ENCODE assay signal across 5 fruit fly cellular contexts in the genomic region with DNA sequence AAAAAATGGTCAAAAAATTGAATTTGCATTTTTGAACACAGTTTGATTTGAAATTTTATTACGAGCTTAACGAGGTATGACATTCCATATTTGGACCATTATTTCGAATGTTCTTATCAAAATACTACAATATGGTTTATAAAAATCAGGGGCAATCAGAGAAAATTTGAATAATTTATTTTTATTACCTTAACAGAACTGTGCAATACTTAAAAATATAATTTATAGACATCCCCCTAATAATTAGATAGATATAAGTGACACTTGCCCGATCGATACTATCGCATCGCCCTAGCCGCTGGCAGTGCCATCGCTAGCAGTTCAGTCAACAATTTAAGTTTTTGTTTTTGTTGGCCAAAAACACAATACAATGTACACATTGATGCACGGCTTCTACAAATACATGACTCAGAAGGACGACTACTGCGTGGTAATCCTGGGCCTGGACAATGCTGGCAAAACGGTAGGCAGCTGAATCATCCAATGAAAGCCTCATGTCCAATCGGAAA.
TF ChIP-seq lines count a peak whose summit lies in the region.

A gene (plus strand): TSS at position 295 of the 509 bp plus-strand sequence.

- TF ChIP-seq CTCF in whole organism, embryonic (GFP tag; optimal IDR thresholded peaks at IDR 0.05; lab: Kevin White, UChicago), result no peak

TF ChIP-seq in whole organism, adult, 20 proteins besides CTCF, POLR2A, EP300 and RAD21 (continues in another document):
- TF ChIP-seq Crg-1 (GFP tag; optimal IDR thresholded peaks at IDR 0.05; lab: Kevin White, UChicago) (peak; percentile 25), CG5204 (GFP tag; optimal IDR thresholded peaks at IDR 0.05; lab: Kevin White, UChicago) (no peak), CG11617 (GFP tag; optimal IDR thresholded peaks at IDR 0.05; lab: Kevin White, UChicago) (peak; percentile 11), tj (GFP tag; optimal IDR thresholded peaks at IDR 0.05; lab: Kevin White, UChicago) (peak; percentile 22), CG33017 (tag; optimal IDR thresholded peaks at IDR 0.05; lab: Kevin White, UChicago) (no peak), CG1620 (GFP tag; optimal IDR thresholded peaks at IDR 0.05; lab: Kevin White, UChicago) (no peak), CG7045 (GFP tag; optimal IDR thresholded peaks at IDR 0.05; lab: Kevin White, UChicago) (no peak), CG14711 (tag; optimal IDR thresholded peaks at IDR 0.05; lab: Kevin White, UChicago) (peak; percentile 0), toe (GFP tag; optimal IDR thresholded peaks at IDR 0.05; lab: Kevin White, UChicago) (no peak), cnc (optimal IDR thresholded peaks at IDR 0.05; lab: Kevin White, UChicago) (no peak), kay (GFP tag; lab: Kevin White, UChicago; ENCODE audit: borderline replicate concordance) (no peak), pad (GFP tag; optimal IDR thresholded peaks at IDR 0.05; lab: Kevin White, UChicago) (peak; percentile 35), CG7101 (tag; optimal IDR thresholded peaks at IDR 0.05; lab: Kevin White, UChicago) (peak; percentile 49), Mnt (GFP tag; optimal IDR thresholded peaks at IDR 0.05; lab: Kevin White, UChicago) (no peak), cic (GFP tag; optimal IDR thresholded peaks at IDR 0.05; lab: Kevin White, UChicago) (no peak), ovo (GFP tag; optimal IDR thresholded peaks at IDR 0.05; lab: Kevin White, UChicago) (no peak), bab1 (GFP tag; optimal IDR thresholded peaks at IDR 0.05; lab: Kevin White, UChicago) (peak; percentile 24)

TF ChIP-seq in whole organism, embryonic, 481 proteins besides CTCF, POLR2A, EP300 and RAD21 (continues in another document):
- TF ChIP-seq kah (GFP tag; optimal IDR thresholded peaks at IDR 0.05; lab: Kevin White, UChicago), result no peak
- no peak for TF ChIP-seq Taf1 (GFP tag; IDR thresholded peaks at IDR 0.05; lab: Robert Waterston, UW)
- TF ChIP-seq ems (GFP tag; optimal IDR thresholded peaks at IDR 0.05; lab: Kevin White, UChicago), result no peak
- no peak for TF ChIP-seq CG14965 (GFP tag; optimal IDR thresholded peaks at IDR 0.05; lab: Kevin White, UChicago; ENCODE audit: borderline replicate concordance)
- TF ChIP-seq CG12744 (GFP tag; optimal IDR thresholded peaks at IDR 0.05; lab: Kevin White, UChicago), result no peak
- TF ChIP-seq CG17829 (tag; optimal IDR thresholded peaks at IDR 0.05; lab: Kevin White, UChicago), result no peak
- no peak for TF ChIP-seq CG13894 (tag; optimal IDR thresholded peaks at IDR 0.05; lab: Kevin White, UChicago)
- TF ChIP-seq bab2 (GFP tag; optimal IDR thresholded peaks at IDR 0.05; lab: Kevin White, UChicago), result no peak
- TF ChIP-seq CG15073 (GFP tag; optimal IDR thresholded peaks at IDR 0.05; lab: Kevin White, UChicago), result no peak
- no peak for TF ChIP-seq CG12942 (GFP tag; optimal IDR thresholded peaks at IDR 0.05; lab: Kevin White, UChicago)
- TF ChIP-seq pnt (GFP tag; optimal IDR thresholded peaks at IDR 0.05; lab: Kevin White, UChicago), result no peak
- TF ChIP-seq Six4 (GFP tag; optimal IDR thresholded peaks at IDR 0.05; lab: Kevin White, UChicago), result no peak
- TF ChIP-seq CG3995 (GFP tag; optimal IDR thresholded peaks at IDR 0.05; lab: Kevin White, UChicago), result peak; percentile 53
- TF ChIP-seq CG2129 (GFP tag; IDR thresholded peaks at IDR 0.05; lab: Robert Waterston, UW; ENCODE audit: partially characterized antibody), result peak; percentile 53
- TF ChIP-seq CG8924 (tag; optimal IDR thresholded peaks at IDR 0.05; lab: Kevin White, UChicago), result no peak
- peak; percentile 35; the same call in 1 of the 2 replicates for TF ChIP-seq NFAT (GFP tag; IDR thresholded peaks at IDR 0.05; lab: Robert Waterston, UW)
- TF ChIP-seq cas (GFP tag; IDR thresholded peaks at IDR 0.05; lab: Robert Waterston, UW), result no peak

TF ChIP-seq in whole organism, prepupa, 60 proteins besides CTCF, POLR2A, EP300 and RAD21 (continues in another document):
- peak; percentile 70 for TF ChIP-seq Eip78C (GFP tag; lab: Kevin White, UChicago)
- peak; percentile 6 for TF ChIP-seq topi (GFP tag; optimal IDR thresholded peaks at IDR 0.05; lab: Kevin White, UChicago)
- TF ChIP-seq Sox15 (GFP tag; optimal IDR thresholded peaks at IDR 0.05; lab: Kevin White, UChicago), result peak; percentile 8
- TF ChIP-seq CG8319 (GFP tag; optimal IDR thresholded peaks at IDR 0.05; lab: Kevin White, UChicago), result no peak
- TF ChIP-seq Sox102F (GFP tag; optimal IDR thresholded peaks at IDR 0.05; lab: Kevin White, UChicago), result no peak
- TF ChIP-seq Sox14 (GFP tag; optimal IDR thresholded peaks at IDR 0.05; lab: Kevin White, UChicago), result peak; percentile 13
- TF ChIP-seq eg (GFP tag; IDR thresholded peaks at IDR 0.05; lab: Robert Waterston, UW), result no peak; the same call in 2 of the 3 replicates
- no peak for TF ChIP-seq OdsH (GFP tag; optimal IDR thresholded peaks at IDR 0.05; lab: Kevin White, UChicago)
- TF ChIP-seq CG3032 (tag; optimal IDR thresholded peaks at IDR 0.05; lab: Kevin White, UChicago), result peak; percentile 41
- peak; percentile 49 for TF ChIP-seq esn (GFP tag; optimal IDR thresholded peaks at IDR 0.05; lab: Kevin White, UChicago)
- TF ChIP-seq CG9139 (GFP tag; optimal IDR thresholded peaks at IDR 0.05; lab: Kevin White, UChicago), result no peak
- TF ChIP-seq Eip93F (GFP tag; optimal IDR thresholded peaks at IDR 0.05; lab: Kevin White, UChicago), result no peak
- TF ChIP-seq CG4318 (GFP tag; optimal IDR thresholded peaks at IDR 0.05; lab: Kevin White, UChicago), result no peak
- no peak for TF ChIP-seq CG32006 (GFP tag; optimal IDR thresholded peaks at IDR 0.05; lab: Kevin White, UChicago)
- no peak for TF ChIP-seq fd85E (GFP tag; optimal IDR thresholded peaks at IDR 0.05; lab: Kevin White, UChicago)
- TF ChIP-seq CG6854 (GFP tag; optimal IDR thresholded peaks at IDR 0.05; lab: Kevin White, UChicago), result no peak
- TF ChIP-seq dsx (GFP tag; optimal IDR thresholded peaks at IDR 0.05; lab: Kevin White, UChicago; ENCODE audit: poor library complexity, severe bottlenecking), result peak; percentile 60
- TF ChIP-seq Blimp-1 (GFP tag; optimal IDR thresholded peaks at IDR 0.05; lab: Kevin White, UChicago), result no peak

TF ChIP-seq in whole organism, pupa, 21 proteins besides CTCF, POLR2A, EP300 and RAD21:
- 0 out of 2 replicates have a peak, but pooled peaks have one; percentile 5 for TF ChIP-seq Ets98B (GFP tag; IDR thresholded peaks at IDR 0.05; lab: Robert Waterston, UW)
- TF ChIP-seq fd96Ca (GFP tag; IDR thresholded peaks at IDR 0.05; lab: Robert Waterston, UW), result 0 out of 3 replicates have a peak, but pooled peaks have one; percentile 24
- peak; percentile 0 for TF ChIP-seq CG9948 (tag; optimal IDR thresholded peaks at IDR 0.05; lab: Kevin White, UChicago)
- TF ChIP-seq CG17806 (tag; optimal IDR thresholded peaks at IDR 0.05; lab: Kevin White, UChicago), result no peak
- TF ChIP-seq CG4496 (GFP tag; IDR thresholded peaks at IDR 0.05; lab: Robert Waterston, UW), result peak; percentile 6; the same call in 1 of the 3 replicates
- no peak for TF ChIP-seq Snoo (tag; optimal IDR thresholded peaks at IDR 0.05; lab: Kevin White, UChicago)

TF ChIP-seq in whole organism, wandering third instar larva, 38 proteins besides CTCF, POLR2A, EP300 and RAD21:
- TF ChIP-seq Myc (optimal IDR thresholded peaks at IDR 0.05; lab: Kevin White, UChicago) (peak; percentile 20), Rel (GFP tag; optimal IDR thresholded peaks at IDR 0.05; lab: Kevin White, UChicago) (no peak), Rel (tag; optimal IDR thresholded peaks at IDR 0.05; lab: Kevin White, UChicago) (peak; percentile 9), Jra (GFP tag; optimal IDR thresholded peaks at IDR 0.05; lab: Kevin White, UChicago) (peak; percentile 42), h (GFP tag; optimal IDR thresholded peaks at IDR 0.05; lab: Kevin White, UChicago) (peak; percentile 2), tai (GFP tag; optimal IDR thresholded peaks at IDR 0.05; lab: Kevin White, UChicago) (no peak), OdsH (GFP tag; optimal IDR thresholded peaks at IDR 0.05; lab: Kevin White, UChicago) (no peak), rgr (GFP tag; optimal IDR thresholded peaks at IDR 0.05; lab: Kevin White, UChicago) (no peak), Abd-B (GFP tag; optimal IDR thresholded peaks at IDR 0.05; lab: Kevin White, UChicago) (no peak), sv (GFP tag; optimal IDR thresholded peaks at IDR 0.05; lab: Kevin White, UChicago) (peak; percentile 5), jim (GFP tag; optimal IDR thresholded peaks at IDR 0.05; lab: Kevin White, UChicago) (no peak), HLH106 (tag; optimal IDR thresholded peaks at IDR 0.05; lab: Kevin White, UChicago) (peak; percentile 53), woc (GFP tag; optimal IDR thresholded peaks at IDR 0.05; lab: Kevin White, UChicago) (peak; percentile 35), ey (GFP tag; optimal IDR thresholded peaks at IDR 0.05; lab: Kevin White, UChicago) (peak; percentile 34), br (GFP tag; optimal IDR thresholded peaks at IDR 0.05; lab: Kevin White, UChicago) (no peak), Mio (GFP tag; optimal IDR thresholded peaks at IDR 0.05; lab: Kevin White, UChicago) (no peak), fru (GFP tag; optimal IDR thresholded peaks at IDR 0.05; lab: Kevin White, UChicago) (no peak)
